Fruit fly (Drosophila melanogaster): ENCODE measurements around the gene Tsp86D.

The Tsp86D gene

DNA sequence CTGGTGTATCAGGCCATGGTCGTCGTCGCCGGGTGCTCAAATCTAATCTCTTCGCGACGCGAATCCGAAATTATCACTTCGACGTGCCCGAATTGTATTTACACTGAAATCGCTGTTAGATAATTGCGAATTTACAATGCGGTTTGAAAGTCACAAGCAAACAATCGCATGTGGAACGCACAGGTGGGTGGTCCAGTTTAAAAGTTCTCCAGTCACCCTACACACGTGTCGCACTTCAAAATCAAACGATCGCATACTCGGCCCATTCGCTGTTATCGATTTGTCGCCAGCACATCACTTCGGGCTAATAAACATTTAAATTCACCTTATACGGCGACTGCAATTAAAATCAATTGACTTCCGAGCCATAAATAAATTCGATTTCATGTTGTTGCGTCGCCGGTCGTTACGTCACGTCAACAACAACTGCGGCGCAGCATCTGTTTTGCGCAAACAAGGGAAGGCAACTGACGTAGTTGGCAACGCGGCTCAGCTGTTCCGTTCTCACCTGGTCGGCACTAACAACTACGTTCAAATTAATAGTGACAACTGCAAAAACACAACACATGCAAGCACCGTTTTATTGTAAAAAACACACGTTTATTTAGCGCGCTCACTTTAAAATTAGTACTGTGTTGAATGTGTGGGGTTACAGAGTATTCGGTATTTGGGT lies 5.6 kb upstream of the Tsp86D start, which contains the start of gene CG6574 (continued):
- TF ChIP-seq CG15479 (GFP tag; optimal IDR thresholded peaks at IDR 0.05), result no peak
- no peak for TF ChIP-seq CG9797 (GFP tag; optimal IDR thresholded peaks at IDR 0.05)
- TF ChIP-seq CG11456 (GFP tag; IDR thresholded peaks at IDR 0.05), result no peak
- peak; percentile 17 for TF ChIP-seq cwo (GFP tag; optimal IDR thresholded peaks at IDR 0.05)
- no peak for TF ChIP-seq CoRest (tag; optimal IDR thresholded peaks at IDR 0.05)
- no peak for TF ChIP-seq Lim3 (GFP tag; IDR thresholded peaks at IDR 0.05)
- no peak for TF ChIP-seq CG18011 (GFP tag; optimal IDR thresholded peaks at IDR 0.05)
- peak; percentile 19 for TF ChIP-seq CG1603 (tag; optimal IDR thresholded peaks at IDR 0.05)
- TF ChIP-seq danr (GFP tag; IDR thresholded peaks at IDR 0.05), result no peak
- no peak for TF ChIP-seq CG2120 (GFP tag; optimal IDR thresholded peaks at IDR 0.05)
- no peak for TF ChIP-seq en (GFP tag; optimal IDR thresholded peaks at IDR 0.05)
- TF ChIP-seq CG14860 (GFP tag; IDR thresholded peaks at IDR 0.05; ENCODE audit: partially characterized antibody), result no peak
- TF ChIP-seq wor (GFP tag; IDR thresholded peaks at IDR 0.05), result no peak
- TF ChIP-seq tll (GFP tag; optimal IDR thresholded peaks at IDR 0.05), result peak in 1 of 2 experiments; percentile 74
- TF ChIP-seq Dll (GFP tag; IDR thresholded peaks at IDR 0.05; ENCODE audit: partially characterized antibody), result no peak
- no peak for TF ChIP-seq CG8388 (GFP tag; optimal IDR thresholded peaks at IDR 0.05)
- TF ChIP-seq bcd (GFP tag; optimal IDR thresholded peaks at IDR 0.05), result no peak
- no peak for TF ChIP-seq aop (GFP tag; IDR thresholded peaks at IDR 0.05)
- TF ChIP-seq Eip74EF (GFP tag; optimal IDR thresholded peaks at IDR 0.05), result no peak
- no peak for TF ChIP-seq row (GFP tag; IDR thresholded peaks at IDR 0.05)
- TF ChIP-seq HmgD (GFP tag; optimal IDR thresholded peaks at IDR 0.05), result no peak
- TF ChIP-seq CG9609 (GFP tag; optimal IDR thresholded peaks at IDR 0.05), result no peak
- no peak for TF ChIP-seq hth (optimal IDR thresholded peaks at IDR 0.05)
- no peak for TF ChIP-seq CG4707 (GFP tag; optimal IDR thresholded peaks at IDR 0.05)
- TF ChIP-seq CG11085 (GFP tag; IDR thresholded peaks at IDR 0.05), result no peak
- no peak for TF ChIP-seq Hr78 (GFP tag; optimal IDR thresholded peaks at IDR 0.05)
- no peak for TF ChIP-seq CG11398 (GFP tag; optimal IDR thresholded peaks at IDR 0.05)
- TF ChIP-seq CG14050 (GFP tag; IDR thresholded peaks at IDR 0.05), result peak; percentile 38; the same call in 1 of the 3 replicates
- TF ChIP-seq CG12299 (tag; optimal IDR thresholded peaks at IDR 0.05), result no peak
- TF ChIP-seq schlank (tag; optimal IDR thresholded peaks at IDR 0.05), result no peak
- no peak for TF ChIP-seq knrl (GFP tag; IDR thresholded peaks at IDR 0.05; ENCODE audit: partially characterized antibody)
- TF ChIP-seq CG11695 (GFP tag; IDR thresholded peaks at IDR 0.05), result 0 out of 3 replicates have a peak, but pooled peaks have one; percentile 32
- no peak for TF ChIP-seq CG6791 (GFP tag; IDR thresholded peaks at IDR 0.05; ENCODE audit: partially characterized antibody)
- no peak for TF ChIP-seq dmrt11E (tag; optimal IDR thresholded peaks at IDR 0.05)
- TF ChIP-seq CG7963 (GFP tag; IDR thresholded peaks at IDR 0.05; ENCODE audit: partially characterized antibody), result no peak
- no peak for TF ChIP-seq Rfx (GFP tag; IDR thresholded peaks at IDR 0.05)
- no peak for TF ChIP-seq vnd (GFP tag; IDR thresholded peaks at IDR 0.05; ENCODE audit: partially characterized antibody)
- no peak for TF ChIP-seq Max (GFP tag; optimal IDR thresholded peaks at IDR 0.05)
- TF ChIP-seq CG12219 (GFP tag; optimal IDR thresholded peaks at IDR 0.05), result no peak
- TF ChIP-seq lab (GFP tag; optimal IDR thresholded peaks at IDR 0.05), result no peak
- no peak for TF ChIP-seq ac (GFP tag; optimal IDR thresholded peaks at IDR 0.05)
- TF ChIP-seq mam (GFP tag; optimal IDR thresholded peaks at IDR 0.05), result no peak
- no peak for TF ChIP-seq CG4730 (GFP tag; IDR thresholded peaks at IDR 0.05)
- TF ChIP-seq fd64A (GFP tag; optimal IDR thresholded peaks at IDR 0.05), result no peak
- no peak for TF ChIP-seq CG18764 (GFP tag; optimal IDR thresholded peaks at IDR 0.05)
- TF ChIP-seq Hey (tag; optimal IDR thresholded peaks at IDR 0.05), result no peak
- TF ChIP-seq sens (GFP tag), result peak; percentile 86
- no peak for TF ChIP-seq fd102C (GFP tag; optimal IDR thresholded peaks at IDR 0.05)
- no peak for TF ChIP-seq CG13775 (GFP tag; optimal IDR thresholded peaks at IDR 0.05)

Data from whole organism, embryonic.